Fruit fly (Drosophila melanogaster) whole organism, adult: ENCODE measurements around the gene CG43783.

Experiments used
- CG11617 ChIP-seq: fragments of 200-800 bp; sonication (Bioruptor generic); optimal IDR thresholded peaks from 2 replicates; lab custom pipeline; 2017; ENCODE audit warnings: mild to moderate bottlenecking, missing biosample characterization, missing genetic modification reagents, missing genetic modification characterization
- CG14711 ChIP-seq: fragments of 200-800 bp; sonication (Bioruptor generic); optimal IDR thresholded peaks from 2 replicates; lab custom pipeline; 2018; ENCODE audit warnings: missing biosample characterization, mild to moderate bottlenecking, missing genetic modification characterization, moderate library complexity
- CG5204 ChIP-seq: fragments of 200-800 bp; sonication (Bioruptor generic); optimal IDR thresholded peaks from 2 replicates; lab custom pipeline; 2016; ENCODE audit warnings: missing biosample characterization, missing genetic modification characterization
- CG7045 ChIP-seq: fragments of 200-800 bp; sonication (Bioruptor generic); optimal IDR thresholded peaks from 2 replicates; lab custom pipeline; 2017; ENCODE audit warnings: missing biosample characterization, mild to moderate bottlenecking, missing genetic modification characterization
- CG7101 ChIP-seq: fragments of 200-800 bp; sonication (Bioruptor generic); optimal IDR thresholded peaks from 2 replicates; lab custom pipeline; 2018; ENCODE audit warnings: missing biosample characterization, mild to moderate bottlenecking, missing genetic modification characterization, moderate library complexity
- Crg-1 ChIP-seq: fragments of 200-800 bp; sonication (Bioruptor generic); optimal IDR thresholded peaks from 2 replicates; lab custom pipeline; 2016; ENCODE audit warnings: missing biosample characterization, missing genetic modification characterization
- Hr96 ChIP-seq: fragments of 200-800 bp; sonication (Bioruptor generic); optimal IDR thresholded peaks from 2 replicates; lab custom pipeline; 2016; ENCODE audit warnings: missing biosample characterization, missing genetic modification characterization
- bab1 ChIP-seq: fragments of 200-800 bp; sonication (Bioruptor generic); optimal IDR thresholded peaks from 3 replicates; lab custom pipeline; 2019; ENCODE audit warnings: missing biosample characterization, mild to moderate bottlenecking, missing genetic modification characterization, moderate library complexity
- cic ChIP-seq: fragments of 200-800 bp; sonication (Bioruptor generic); optimal IDR thresholded peaks from 2 replicates; lab custom pipeline; 2017; ENCODE audit warnings: missing biosample characterization, mild to moderate bottlenecking, missing genetic modification characterization, moderate library complexity
- cnc ChIP-seq, 2 experiments: fragments of >200 bp; optimal IDR thresholded peaks; 2 replicates each; lab custom pipeline; 2017
- kay ChIP-seq: fragments of 200-800 bp; sonication (Bioruptor generic); peaks from one replicate; lab custom pipeline; 2016; ENCODE audit warnings: missing biosample characterization, missing genetic modification characterization, borderline replicate concordance
- ovo ChIP-seq: fragments of 200-800 bp; sonication (Bioruptor generic); optimal IDR thresholded peaks from 2 replicates; lab custom pipeline; 2016; ENCODE audit warnings: missing biosample characterization, missing genetic modification characterization
- tj ChIP-seq: fragments of 200-800 bp; sonication (Bioruptor generic); optimal IDR thresholded peaks from 3 replicates; lab custom pipeline; 2017; ENCODE audit warnings: missing biosample characterization, mild to moderate bottlenecking, missing genetic modification characterization, moderate library complexity

dm6 chr3L:8955199-8955598 lies 1.1 kb upstream of the CG43783 start:
- TF ChIP-seq kay (GFP tag; lab: Kevin White, UChicago) (no peak), ovo (GFP tag; lab: Kevin White, UChicago) (no peak), cic (GFP tag; lab: Kevin White, UChicago) (no peak), Crg-1 (GFP tag; lab: Kevin White, UChicago) (no peak), cnc (optimal IDR thresholded peaks at IDR 0.05; lab: Kevin White, UChicago) (no peak), Hr96 (no peak), CG5204 (no peak), CG14711 (tag; lab: Kevin White, UChicago) (no peak), CG11617 (GFP tag; lab: Kevin White, UChicago) (no peak), tj (GFP tag; lab: Kevin White, UChicago) (no peak), bab1 (GFP tag; lab: Kevin White, UChicago) (no peak), CG7045 (GFP tag; lab: Kevin White, UChicago) (no peak), CG7101 (tag; lab: Kevin White, UChicago) (no peak)
